Worm (Caenorhabditis elegans): ENCODE results near the gene C50D2.2.

- TF ChIP-seq egl-27 (tag; optimal IDR thresholded peaks at IDR 0.05) (no peak), lin-39 (tag; optimal IDR thresholded peaks at IDR 0.05) (no peak), nhr-237 (tag; optimal IDR thresholded peaks at IDR 0.05) (no peak), nhr-76 (tag; optimal IDR thresholded peaks at IDR 0.05) (no peak), ZK546.5 (tag; optimal IDR thresholded peaks at IDR 0.05) (no peak), daf-12 (tag; optimal IDR thresholded peaks at IDR 0.05) (no peak), tbx-2 (tag; optimal IDR thresholded peaks at IDR 0.05) (no peak), pha-4 (tag; optimal IDR thresholded peaks at IDR 0.05) (no peak), elt-3 (tag; optimal IDR thresholded peaks at IDR 0.05) (no peak), unc-62 (GFP tag; optimal IDR thresholded peaks at IDR 0.05) (no peak), unc-39 (tag; optimal IDR thresholded peaks at IDR 0.05) (no peak), ama-1 (optimal IDR thresholded peaks at IDR 0.05) (no peak)
Measured at ce11 chrII:128929-129328, 20.0 kb downstream of the C50D2.2 start, which contains the start of gene srd-3.
